Fruit fly (Drosophila melanogaster): Measurements from ENCODE around the gene CG33181.
A peak's percentile ranks its signal among the peaks of the same experiment; 100 is the strongest.

Gene CG33181

dm6 chrX:8521492-8521891, 32.3 kb downstream of the CG33181 start:
- TF ChIP-seq Snoo (tag; optimal IDR thresholded peaks at IDR 0.05) (no peak), rn (GFP tag; IDR thresholded peaks at IDR 0.05) (no peak), CG4496 (GFP tag; IDR thresholded peaks at IDR 0.05) (peak; percentile 52; the same call in 2 of the 3 replicates), CG34367 (tag; optimal IDR thresholded peaks at IDR 0.05) (no peak), CG14655 (GFP tag; optimal IDR thresholded peaks at IDR 0.05) (peak; percentile 55), CG8301 (tag; optimal IDR thresholded peaks at IDR 0.05) (peak; percentile 50), CG10348 (GFP tag; IDR thresholded peaks at IDR 0.05) (no peak), CG9948 (tag; optimal IDR thresholded peaks at IDR 0.05) (no peak), D1 (tag; optimal IDR thresholded peaks at IDR 0.05) (no peak), Pif1A (GFP tag; optimal IDR thresholded peaks at IDR 0.05) (no peak), CG13204 (GFP tag; optimal IDR thresholded peaks at IDR 0.05) (no peak), CG8159 (tag; optimal IDR thresholded peaks at IDR 0.05) (no peak), Ets98B (GFP tag; IDR thresholded peaks at IDR 0.05) (peak; percentile 26; the same call in 1 of the 2 replicates), CG32121 (GFP tag; IDR thresholded peaks at IDR 0.05) (peak; percentile 64), fd96Ca (GFP tag; IDR thresholded peaks at IDR 0.05) (no peak), Pif1B (GFP tag; optimal IDR thresholded peaks at IDR 0.05) (no peak)

- TF ChIP-seq CG32121 (GFP tag; IDR thresholded peaks at IDR 0.05) (peak; percentile 30; the same call in 1 of the 2 replicates), CG9948 (tag; optimal IDR thresholded peaks at IDR 0.05) (no peak), Pif1A (GFP tag; optimal IDR thresholded peaks at IDR 0.05) (peak; percentile 8)
Observed at dm6 chrX:8522504-8522903, 33.4 kb downstream of the CG33181 start.

- no peak for TF ChIP-seq CG4496 (GFP tag; IDR thresholded peaks at IDR 0.05)
- no peak for TF ChIP-seq CG12605 (GFP tag; IDR thresholded peaks at IDR 0.05)
- TF ChIP-seq Snoo (tag; optimal IDR thresholded peaks at IDR 0.05): no peak
- TF ChIP-seq CG14655 (GFP tag; optimal IDR thresholded peaks at IDR 0.05): no peak
- TF ChIP-seq CG9948 (tag; optimal IDR thresholded peaks at IDR 0.05): no peak
- TF ChIP-seq Ets98B (GFP tag; IDR thresholded peaks at IDR 0.05): no peak
- no peak for TF ChIP-seq CG34367 (tag; optimal IDR thresholded peaks at IDR 0.05)
- TF ChIP-seq Pif1B (GFP tag; optimal IDR thresholded peaks at IDR 0.05): no peak
- no peak for TF ChIP-seq CG8159 (tag; optimal IDR thresholded peaks at IDR 0.05)
- no peak for TF ChIP-seq CG8301 (tag; optimal IDR thresholded peaks at IDR 0.05)
- no peak for TF ChIP-seq fd96Ca (GFP tag; IDR thresholded peaks at IDR 0.05)
Observed at dm6 chrX:8523572-8524155, 34.5 kb downstream of the CG33181 start.

dm6 chrX:8529598-8529997, 40.5 kb downstream of the CG33181 start, which contains the start of gene PIP82:
Gene PIP82 (minus strand): TSS chrX:8529698.
- TF ChIP-seq Ets98B (GFP tag; IDR thresholded peaks at IDR 0.05) (no peak), CG8301 (tag; optimal IDR thresholded peaks at IDR 0.05) (no peak), CG8159 (tag; optimal IDR thresholded peaks at IDR 0.05) (no peak), CG34367 (tag; optimal IDR thresholded peaks at IDR 0.05) (no peak), CG10348 (GFP tag; IDR thresholded peaks at IDR 0.05) (no peak), CG9948 (tag; optimal IDR thresholded peaks at IDR 0.05) (no peak), EcR (GFP tag; optimal IDR thresholded peaks at IDR 0.05) (no peak), rn (GFP tag; IDR thresholded peaks at IDR 0.05) (no peak), D1 (tag; optimal IDR thresholded peaks at IDR 0.05) (no peak), CG15710 (tag; optimal IDR thresholded peaks at IDR 0.05) (no peak), CG12605 (GFP tag; IDR thresholded peaks at IDR 0.05) (no peak), fd96Ca (GFP tag; IDR thresholded peaks at IDR 0.05) (no peak), gl (tag; optimal IDR thresholded peaks at IDR 0.05) (no peak), CG17806 (tag; optimal IDR thresholded peaks at IDR 0.05) (no peak), CG13204 (GFP tag; optimal IDR thresholded peaks at IDR 0.05) (no peak), CG4496 (GFP tag; IDR thresholded peaks at IDR 0.05) (no peak)

- TF ChIP-seq Pif1A (GFP tag; optimal IDR thresholded peaks at IDR 0.05): no peak
- peak; percentile 13; the same call in 1 of the 2 replicates for TF ChIP-seq Ets98B (GFP tag; IDR thresholded peaks at IDR 0.05)
Observed at dm6 chrX:8531775-8532174, 42.6 kb downstream of the CG33181 start.

dm6 chrX:8533589-8534320, 44.6 kb downstream of the CG33181 start:
- no peak for TF ChIP-seq D1 (tag; optimal IDR thresholded peaks at IDR 0.05)
- TF ChIP-seq CG14655 (GFP tag; optimal IDR thresholded peaks at IDR 0.05): peak; percentile 72
- no peak for TF ChIP-seq CG15710 (tag; optimal IDR thresholded peaks at IDR 0.05)
- TF ChIP-seq Pif1A (GFP tag; optimal IDR thresholded peaks at IDR 0.05): peak; percentile 1
- no peak for TF ChIP-seq CG34367 (tag; optimal IDR thresholded peaks at IDR 0.05)
- peak; percentile 90 for TF ChIP-seq Ets98B (GFP tag; IDR thresholded peaks at IDR 0.05)
- TF ChIP-seq fd96Ca (GFP tag; IDR thresholded peaks at IDR 0.05): peak; percentile 17; the same call in 1 of the 3 replicates
- peak; percentile 67 for TF ChIP-seq CG12605 (GFP tag; IDR thresholded peaks at IDR 0.05)
- no peak for TF ChIP-seq EcR (GFP tag; optimal IDR thresholded peaks at IDR 0.05)
- TF ChIP-seq CG8159 (tag; optimal IDR thresholded peaks at IDR 0.05): no peak
- TF ChIP-seq CG8301 (tag; optimal IDR thresholded peaks at IDR 0.05): peak; percentile 74
- TF ChIP-seq CG17806 (tag; optimal IDR thresholded peaks at IDR 0.05): peak; percentile 3
- no peak for TF ChIP-seq CG9948 (tag; optimal IDR thresholded peaks at IDR 0.05)
- TF ChIP-seq Snoo (tag; optimal IDR thresholded peaks at IDR 0.05): no peak
- no peak for TF ChIP-seq Pif1B (GFP tag; optimal IDR thresholded peaks at IDR 0.05)
- peak; percentile 91 for TF ChIP-seq CG4496 (GFP tag; IDR thresholded peaks at IDR 0.05)
- no peak for TF ChIP-seq gl (tag; optimal IDR thresholded peaks at IDR 0.05)
- no peak for TF ChIP-seq CG13204 (GFP tag; optimal IDR thresholded peaks at IDR 0.05)
- peak; percentile 72; the same call in 1 of the 2 replicates for TF ChIP-seq rn (GFP tag; IDR thresholded peaks at IDR 0.05)
- TF ChIP-seq CG10348 (GFP tag; IDR thresholded peaks at IDR 0.05): no peak
- TF ChIP-seq CG32121 (GFP tag; IDR thresholded peaks at IDR 0.05): peak; percentile 92
